Worm (Caenorhabditis elegans) whole organism, young adult: ENCODE measurements around the gene col-88.

Experiments used
- B0019.2 ChIP-seq: fragments of 200-800 bp; sonication (Bioruptor generic); conservative IDR thresholded peaks from 2 replicates; pipeline ENCODE4 v1.3.6; 2022; ENCODE audit warnings: missing genetic modification reagents, missing genetic modification characterization, missing compliant biosample characterization
- B0261.1 ChIP-seq: sonication (generic microtip); optimal IDR thresholded peaks from 2 replicates; lab custom pipeline; 2016; ENCODE audit warnings: mild to moderate bottlenecking, missing genetic modification characterization, moderate library complexity, missing compliant biosample characterization
- B0336.3 ChIP-seq: fragments of 200-800 bp; sonication (Bioruptor generic); IDR thresholded peaks from 2 replicates; pipeline ENCODE4 v1.3.6; 2022; ENCODE audit warnings: missing genetic modification characterization, missing compliant biosample characterization
- C06A6.2 ChIP-seq: fragments of 200-800 bp; sonication (Bioruptor generic); conservative IDR thresholded peaks from 2 replicates; pipeline ENCODE4 v1.3.6; 2022; ENCODE audit warnings: missing genetic modification characterization, missing compliant biosample characterization
- F23B12.7 ChIP-seq: sonication (generic microtip); optimal IDR thresholded peaks from 2 replicates; lab custom pipeline; 2017; ENCODE audit warnings: missing genetic modification characterization, mild to moderate bottlenecking, missing compliant biosample characterization, antibody characterized with exemption, moderate library complexity; ENCODE audit not compliant: insufficient read depth
- F49E8.2 ChIP-seq: sonication (generic microtip); optimal IDR thresholded peaks from 3 replicates; lab custom pipeline; 2017; ENCODE audit warnings: missing genetic modification characterization, mild to moderate bottlenecking, missing compliant biosample characterization, antibody characterized with exemption, moderate library complexity; ENCODE audit not compliant: insufficient read depth
- F52B5.7 ChIP-seq: sonication (generic microtip); optimal IDR thresholded peaks from 2 replicates; lab custom pipeline; 2016; ENCODE audit warnings: mild to moderate bottlenecking, missing genetic modification characterization, missing compliant biosample characterization
- F55B11.4 ChIP-seq: sonication (generic microtip); optimal IDR thresholded peaks from 2 replicates; lab custom pipeline; 2016; ENCODE audit warnings: missing compliant biosample characterization, missing genetic modification characterization, borderline replicate concordance; ENCODE audit not compliant: insufficient read depth
- F57A8.1 ChIP-seq: fragments of 200-800 bp; sonication (Bioruptor generic); optimal IDR thresholded peaks from 2 replicates; lab custom pipeline; 2018; ENCODE audit warnings: mild to moderate bottlenecking, missing genetic modification characterization, moderate library complexity, missing compliant biosample characterization
- K11D2.4 ChIP-seq: fragments of 200-800 bp; sonication (Bioruptor generic); IDR thresholded peaks from 2 replicates; pipeline ENCODE4 v1.3.6; 2022; ENCODE audit warnings: missing genetic modification reagents, missing genetic modification characterization, missing compliant biosample characterization
- K12H6.12 ChIP-seq: fragments of 200-800 bp; sonication (Bioruptor generic); optimal IDR thresholded peaks from 2 replicates; lab custom pipeline; 2018; ENCODE audit warnings: mild to moderate bottlenecking, missing genetic modification characterization, missing compliant biosample characterization
- Y56A3A.18 ChIP-seq: fragments of 200-800 bp; sonication (Bioruptor generic); IDR thresholded peaks from 2 replicates; pipeline ENCODE4 v1.3.6; 2022; ENCODE audit warnings: missing genetic modification reagents, missing genetic modification characterization, missing compliant biosample characterization
- Y67H2A.10 ChIP-seq: fragments of 200-800 bp; sonication (Bioruptor generic); conservative IDR thresholded peaks from 2 replicates; pipeline ENCODE4 v1.3.6; 2022; ENCODE audit warnings: missing genetic modification reagents, missing genetic modification characterization, missing compliant biosample characterization
- ZK185.1 ChIP-seq: sonication (generic microtip); optimal IDR thresholded peaks from 2 replicates; lab custom pipeline; 2016; ENCODE audit warnings: mild to moderate bottlenecking, missing genetic modification characterization, missing compliant biosample characterization; ENCODE audit not compliant: poor library complexity, severe bottlenecking
- ama-1 ChIP-seq, 3 experiments: fragments of 150-350 bp in 1 of 3; sonication (generic microtip) in 2 of 3; optimal IDR thresholded peaks; 2 replicates each; lab custom pipeline; 2014 to 2018; ENCODE audit warnings: missing biosample characterization in 2 of 3, missing genetic modification characterization in 2 of 3, missing genetic modification reagents in 2 of 3
- cebp-1 ChIP-seq, 2 experiments: fragments of 200-800 bp in 1 of 2; sonication (Bioruptor generic) in 1 of 2; sonication (generic microtip) in 1 of 2; IDR thresholded peaks in 1 of 2; optimal IDR thresholded peaks in 1 of 2; 2 replicates each; pipeline versions ENCODE4 v1.3.6 to Lab custom; 2017 to 2022; ENCODE audit warnings: missing compliant biosample characterization in 2 of 2, missing genetic modification characterization in 2 of 2, mild to moderate bottlenecking in 1 of 2, missing genetic modification reagents in 1 of 2, moderate library complexity in 1 of 2
- ceh-100 ChIP-seq: fragments of 200-800 bp; sonication (Bioruptor generic); IDR thresholded peaks from 2 replicates; pipeline ENCODE4 v1.3.6; 2022; ENCODE audit warnings: missing genetic modification reagents, missing genetic modification characterization, missing compliant biosample characterization
- ceh-27 ChIP-seq: fragments of 200-800 bp; sonication (Bioruptor generic); optimal IDR thresholded peaks from 2 replicates; lab custom pipeline; 2018; ENCODE audit warnings: mild to moderate bottlenecking, missing genetic modification characterization, moderate library complexity, missing compliant biosample characterization
- ceh-58 ChIP-seq: fragments of 200-800 bp; sonication (Bioruptor generic); IDR thresholded peaks from 2 replicates; pipeline ENCODE4 v1.3.6; 2022; ENCODE audit warnings: missing genetic modification characterization, missing compliant biosample characterization
- ceh-79 ChIP-seq: sonication (generic microtip); optimal IDR thresholded peaks from 2 replicates; lab custom pipeline; 2017; ENCODE audit warnings: mild to moderate bottlenecking, missing genetic modification characterization, missing compliant biosample characterization
- dpl-1 ChIP-seq: fragments of 150-350 bp; optimal IDR thresholded peaks from 2 replicates; lab custom pipeline; 2014; ENCODE audit warnings: missing biosample characterization, missing genetic modification reagents, missing genetic modification characterization
- efl-1 ChIP-seq: fragments of 150-350 bp; optimal IDR thresholded peaks from 2 replicates; lab custom pipeline; 2014; ENCODE audit warnings: missing biosample characterization, missing genetic modification reagents, missing genetic modification characterization
- egl-18 ChIP-seq: fragments of 200-800 bp; sonication (Bioruptor generic); IDR thresholded peaks from 2 replicates; pipeline ENCODE4 v1.3.6; 2022; ENCODE audit warnings: missing genetic modification reagents, missing genetic modification characterization, missing compliant biosample characterization
- ekl-4 ChIP-seq: fragments of 200-800 bp; sonication (Bioruptor generic); IDR thresholded peaks from 2 replicates; pipeline ENCODE4 v1.3.6; 2022; ENCODE audit warnings: missing genetic modification reagents, missing genetic modification characterization, missing compliant biosample characterization
- hsf-1 ChIP-seq: fragments of 200-800 bp; sonication (Bioruptor generic); IDR thresholded peaks from 2 replicates; pipeline ENCODE4 v1.3.6; 2022; ENCODE audit warnings: missing genetic modification reagents, missing genetic modification characterization, missing compliant biosample characterization
- let-526 ChIP-seq: fragments of 200-800 bp; sonication (Bioruptor generic); IDR thresholded peaks from 2 replicates; pipeline ENCODE4 v1.3.6; 2022; ENCODE audit warnings: missing genetic modification reagents, missing genetic modification characterization, missing compliant biosample characterization
- let-607 ChIP-seq, 2 experiments: fragments of 200-800 bp in 1 of 2; sonication (Bioruptor generic) in 1 of 2; sonication (generic microtip) in 1 of 2; optimal IDR thresholded peaks; 2 replicates each; lab custom pipeline; 2016 to 2018; ENCODE audit warnings: mild to moderate bottlenecking in 2 of 2, missing compliant biosample characterization in 2 of 2, missing genetic modification characterization in 2 of 2, moderate library complexity in 2 of 2, missing genotype in 1 of 2
- lin-26 ChIP-seq: fragments of 200-800 bp; sonication (Bioruptor generic); IDR thresholded peaks from 2 replicates; pipeline ENCODE4 v1.3.6; 2022; ENCODE audit warnings: missing genetic modification reagents, missing genetic modification characterization, missing compliant biosample characterization
- lin-35 ChIP-seq, 3 experiments: fragments of 150-350 bp in 2 of 3; sonication (generic microtip) in 1 of 3; optimal IDR thresholded peaks; 2 replicates each; lab custom pipeline; 2014 to 2018; ENCODE audit warnings: missing biosample characterization in 3 of 3, missing genetic modification characterization in 3 of 3, missing genetic modification reagents in 3 of 3
- lin-40 ChIP-seq: sonication (generic microtip); optimal IDR thresholded peaks from 2 replicates; lab custom pipeline; 2016; ENCODE audit warnings: missing genetic modification characterization, mild to moderate bottlenecking, missing compliant biosample characterization, missing genotype, missing genetic modification reagents
- lin-54 ChIP-seq: fragments of 200-800 bp; sonication (Bioruptor generic); optimal IDR thresholded peaks from 2 replicates; lab custom pipeline; 2018; ENCODE audit warnings: mild to moderate bottlenecking, missing genetic modification characterization, missing compliant biosample characterization
- nfya-1 ChIP-seq: sonication (generic microtip); optimal IDR thresholded peaks from 2 replicates; lab custom pipeline; 2017; ENCODE audit warnings: antibody characterized with exemption, missing compliant biosample characterization, missing genetic modification characterization, borderline replicate concordance; ENCODE audit not compliant: insufficient read depth
- nfyb-1 ChIP-seq: fragments of 200-800 bp; sonication (Bioruptor generic); IDR thresholded peaks from 2 replicates; pipeline ENCODE4 v1.3.6; 2022; ENCODE audit warnings: missing genetic modification reagents, missing genetic modification characterization, missing compliant biosample characterization
- nhr-80 ChIP-seq: sonication (generic microtip); optimal IDR thresholded peaks from 2 replicates; lab custom pipeline; 2016; ENCODE audit warnings: missing genetic modification characterization, missing compliant biosample characterization
- rcor-1 ChIP-seq: fragments of 200-800 bp; sonication (Bioruptor generic); IDR thresholded peaks from 2 replicates; pipeline ENCODE4 v1.3.6; 2022; ENCODE audit warnings: missing genetic modification reagents, missing genetic modification characterization, missing compliant biosample characterization
- rpc-1 ChIP-seq, 2 experiments: fragments of 150-350 bp in 1 of 2; sonication (generic microtip) in 1 of 2; optimal IDR thresholded peaks; 2 replicates each; lab custom pipeline; 2014 to 2018; ENCODE audit warnings: missing biosample characterization in 1 of 2, missing genetic modification characterization in 1 of 2, missing genetic modification reagents in 1 of 2, missing genotype in 1 of 2
- sdz-38 ChIP-seq: sonication (generic microtip); optimal IDR thresholded peaks from 2 replicates; lab custom pipeline; 2016; ENCODE audit warnings: missing genotype, missing genetic modification characterization, missing compliant biosample characterization
- snpc-1.3 ChIP-seq: sonication (generic microtip); optimal IDR thresholded peaks from 2 replicates; lab custom pipeline; 2017; ENCODE audit warnings: missing genetic modification characterization, mild to moderate bottlenecking, missing compliant biosample characterization, antibody characterized with exemption, moderate library complexity, missing genotype, missing genetic modification reagents; ENCODE audit not compliant: insufficient read depth
- somi-1 ChIP-seq: fragments of 200-800 bp; sonication (Bioruptor generic); optimal IDR thresholded peaks from 2 replicates; lab custom pipeline; 2018; ENCODE audit warnings: mild to moderate bottlenecking, missing genetic modification characterization, missing compliant biosample characterization
- tlf-1 ChIP-seq: fragments of 200-800 bp; sonication (Bioruptor generic); optimal IDR thresholded peaks from 2 replicates; lab custom pipeline; 2018; ENCODE audit warnings: mild to moderate bottlenecking, missing genetic modification characterization, missing compliant biosample characterization
- unc-130 ChIP-seq: sonication (generic microtip); optimal IDR thresholded peaks from 2 replicates; lab custom pipeline; 2016; ENCODE audit warnings: missing genetic modification reagents, missing genetic modification characterization, missing compliant biosample characterization
- unc-62 ChIP-seq: fragments of 150-350 bp; optimal IDR thresholded peaks from 2 replicates; lab custom pipeline; 2014; ENCODE audit warnings: missing biosample characterization, missing genetic modification reagents, missing genetic modification characterization
- xnd-1 ChIP-seq: sonication (generic microtip); optimal IDR thresholded peaks from 2 replicates; lab custom pipeline; 2016; ENCODE audit warnings: missing genotype, missing genetic modification reagents, missing genetic modification characterization, missing compliant biosample characterization
- ztf-18 ChIP-seq: sonication (generic microtip); optimal IDR thresholded peaks from 2 replicates; lab custom pipeline; 2016; ENCODE audit warnings: missing genotype, mild to moderate bottlenecking, missing genetic modification characterization, missing compliant biosample characterization
- ztf-26 ChIP-seq: sonication (generic microtip); optimal IDR thresholded peaks from 2 replicates; lab custom pipeline; 2017; ENCODE audit warnings: missing genetic modification characterization, missing compliant biosample characterization
- ztf-28 ChIP-seq: fragments of 200-800 bp; sonication (Bioruptor generic); IDR thresholded peaks from 2 replicates; pipeline ENCODE4 v1.3.6; 2022; ENCODE audit warnings: missing genetic modification reagents, missing genetic modification characterization, missing compliant biosample characterization

Gene col-88

DNA sequence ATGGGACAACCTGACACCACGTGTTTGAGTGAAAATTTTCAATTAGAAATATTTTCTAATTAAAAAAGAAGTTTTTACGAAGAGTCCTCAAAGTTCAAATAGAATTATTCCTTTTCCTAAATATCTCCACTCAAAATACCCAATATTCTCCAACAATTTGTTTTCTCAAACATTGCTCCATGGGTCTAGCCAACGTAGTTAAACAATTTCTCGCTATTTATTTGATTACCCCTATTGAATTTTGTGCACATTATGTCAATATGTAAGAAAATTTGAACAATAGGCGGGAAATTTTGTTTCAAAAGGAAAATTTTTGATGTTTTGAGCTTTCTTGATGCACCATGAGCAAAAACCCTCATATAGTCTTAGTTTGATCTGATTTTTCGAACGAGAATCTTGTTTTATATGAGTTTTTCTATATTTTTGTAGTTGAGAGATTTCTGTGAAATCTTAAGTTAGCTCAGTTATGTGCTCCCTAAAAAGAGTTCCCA, 21.6 kb downstream of the col-88 start (continued):
- TF ChIP-seq ceh-27 (GFP tag; lab: Kevin White, UChicago) (no peak), egl-18 (GFP tag; lab: Robert Waterston, UW) (no peak), ceh-58 (GFP tag; lab: Robert Waterston, UW) (no peak), cebp-1 (GFP tag; IDR thresholded peaks at IDR 0.05; lab: Robert Waterston, UW) (no peak), cebp-1 (tag; optimal IDR thresholded peaks at IDR 0.05; lab: Kevin White, UChicago) (peak; percentile 56), F49E8.2 (tag; lab: Kevin White, UChicago) (no peak), hsf-1 (no peak), ceh-100 (no peak), tlf-1 (GFP tag; lab: Kevin White, UChicago) (peak; percentile 25), Y67H2A.10 (no peak), ekl-4 (GFP tag; lab: Robert Waterston, UW) (0 out of 2 replicates have a peak, but pooled peaks have one; percentile 15), nfyb-1 (GFP tag; lab: Robert Waterston, UW) (peak; percentile 38; the same call in 1 of the 2 replicates), B0019.2 (GFP tag; lab: Robert Waterston, UW) (no peak), sdz-38 (tag; lab: Kevin White, UChicago) (no peak), nhr-80 (tag; lab: Kevin White, UChicago) (no peak), ztf-18 (tag; lab: Kevin White, UChicago) (no peak), ztf-26 (no peak), Y56A3A.18 (0 out of 2 replicates have a peak, but pooled peaks have one; percentile 30), nfya-1 (tag; lab: Kevin White, UChicago) (no peak), K11D2.4 (GFP tag; lab: Robert Waterston, UW) (peak; percentile 79), B0261.1 (tag; lab: Kevin White, UChicago) (no peak), somi-1 (GFP tag; lab: Kevin White, UChicago) (no peak), B0336.3 (GFP tag; lab: Robert Waterston, UW) (peak; percentile 70), let-526 (GFP tag; lab: Robert Waterston, UW) (no peak), K12H6.12 (tag; lab: Kevin White, UChicago) (peak; percentile 41), rpc-1 (optimal IDR thresholded peaks at IDR 0.05; lab: Kevin White, UChicago) (no peak), rpc-1 (tag; optimal IDR thresholded peaks at IDR 0.05; lab: Kevin White, UChicago) (no peak), efl-1 (GFP tag; lab: Kevin White, UChicago) (no peak), dpl-1 (GFP tag; lab: Kevin White, UChicago) (no peak), ceh-79 (tag; lab: Kevin White, UChicago) (no peak), F23B12.7 (tag; lab: Kevin White, UChicago) (no peak), lin-26 (0 out of 2 replicates have a peak, but pooled peaks have one; percentile 39), unc-62 (no peak), F57A8.1 (GFP tag; lab: Kevin White, UChicago) (no peak), unc-130 (no peak), F52B5.7 (no peak), C06A6.2 (GFP tag; lab: Robert Waterston, UW) (no peak), ZK185.1 (tag; lab: Kevin White, UChicago) (peak; percentile 15), ztf-28 (no peak), F55B11.4 (tag; lab: Kevin White, UChicago) (no peak), rcor-1 (GFP tag; lab: Robert Waterston, UW) (no peak; the same call in 1 of the 2 replicates), snpc-1.3 (no peak), ama-1 (optimal IDR thresholded peaks at IDR 0.05; lab: Kevin White, UChicago) (no peak), ama-1 (GFP tag; optimal IDR thresholded peaks at IDR 0.05; lab: Kevin White, UChicago) (peak in 1 of 2 experiments; percentile 85), lin-35 (GFP tag; optimal IDR thresholded peaks at IDR 0.05; lab: Kevin White, UChicago) (peak in 1 of 3 experiments; percentile 79), lin-54 (peak; percentile 14), let-607 (tag; optimal IDR thresholded peaks at IDR 0.05; lab: Kevin White, UChicago) (peak in 1 of 2 experiments; percentile 21), lin-40 (tag; lab: Kevin White, UChicago) (peak; percentile 62), xnd-1 (tag; lab: Kevin White, UChicago) (no peak)
